Fruit fly (Drosophila melanogaster): ENCODE data around the gene Prosalpha4.

Gene Prosalpha4

dm6 chrX:16309764-16310163 lies 33.7 kb downstream of the Prosalpha4 start:
- TF ChIP-seq Hr38 (GFP tag; optimal IDR thresholded peaks at IDR 0.05) (no peak), CG10669 (GFP tag; optimal IDR thresholded peaks at IDR 0.05) (no peak), Sox15 (GFP tag; optimal IDR thresholded peaks at IDR 0.05) (no peak), pdm3 (GFP tag; optimal IDR thresholded peaks at IDR 0.05) (no peak), Blimp-1 (GFP tag; optimal IDR thresholded peaks at IDR 0.05) (no peak), Eip93F (GFP tag; optimal IDR thresholded peaks at IDR 0.05) (no peak), CG6808 (GFP tag; optimal IDR thresholded peaks at IDR 0.05) (no peak), OdsH (GFP tag; optimal IDR thresholded peaks at IDR 0.05) (no peak), esn (GFP tag; optimal IDR thresholded peaks at IDR 0.05) (no peak), CG6163 (GFP tag; IDR thresholded peaks at IDR 0.05) (no peak), CG3919 (GFP tag; optimal IDR thresholded peaks at IDR 0.05) (no peak), dac (GFP tag; optimal IDR thresholded peaks at IDR 0.05) (no peak), CG34406 (GFP tag; optimal IDR thresholded peaks at IDR 0.05) (no peak), Lpt (GFP tag; optimal IDR thresholded peaks at IDR 0.05) (no peak), Eip78C (GFP tag) (no peak), CG7368 (GFP tag; optimal IDR thresholded peaks at IDR 0.05) (no peak), CG16779 (tag; optimal IDR thresholded peaks at IDR 0.05) (no peak)

dm6 chrX:16313078-16313875 lies 37.2 kb downstream of the Prosalpha4 start, which contains the start of the genes CG9915 and SWIP:
Gene CG9915 (minus strand): TSS chrX:16313138.
Gene SWIP (plus strand): TSS chrX:16313709.
- TF ChIP-seq CG32006 (GFP tag; optimal IDR thresholded peaks at IDR 0.05) (no peak), CG3032 (tag; optimal IDR thresholded peaks at IDR 0.05) (peak; percentile 7), CG16779 (tag; optimal IDR thresholded peaks at IDR 0.05) (no peak), fkh (GFP tag; optimal IDR thresholded peaks at IDR 0.05) (peak; percentile 53), net (GFP tag; optimal IDR thresholded peaks at IDR 0.05) (no peak), esn (GFP tag; optimal IDR thresholded peaks at IDR 0.05) (peak; percentile 23), Eip78C (GFP tag) (peak; percentile 74)

dm6 chrX:16318858-16319557 lies 42.9 kb downstream of the Prosalpha4 start:
- TF ChIP-seq fkh (GFP tag; optimal IDR thresholded peaks at IDR 0.05), result peak; percentile 83
- TF ChIP-seq CG6276 (GFP tag; optimal IDR thresholded peaks at IDR 0.05), result peak; percentile 22
- TF ChIP-seq acj6 (GFP tag; optimal IDR thresholded peaks at IDR 0.05), result peak; percentile 82
- TF ChIP-seq eg (GFP tag; IDR thresholded peaks at IDR 0.05), result peak; percentile 78; the same call in 2 of the 3 replicates
- peak; percentile 52 for TF ChIP-seq CG1621 (tag; optimal IDR thresholded peaks at IDR 0.05)
- TF ChIP-seq CG11294 (GFP tag; IDR thresholded peaks at IDR 0.05), result 0 out of 2 replicates have a peak, but pooled peaks have one; percentile 44
- no peak for TF ChIP-seq achi (GFP tag; optimal IDR thresholded peaks at IDR 0.05)
- peak; percentile 60 for TF ChIP-seq Sox15 (GFP tag; optimal IDR thresholded peaks at IDR 0.05)
- no peak for TF ChIP-seq CG16779 (tag; optimal IDR thresholded peaks at IDR 0.05)
- no peak for TF ChIP-seq CG6854 (GFP tag; optimal IDR thresholded peaks at IDR 0.05)
- peak; percentile 86 for TF ChIP-seq CG10631 (GFP tag; optimal IDR thresholded peaks at IDR 0.05)
- TF ChIP-seq CG6163 (GFP tag; IDR thresholded peaks at IDR 0.05), result peak; percentile 82
- no peak for TF ChIP-seq Sox102F (GFP tag; optimal IDR thresholded peaks at IDR 0.05)
- TF ChIP-seq fd85E (GFP tag; optimal IDR thresholded peaks at IDR 0.05), result peak; percentile 10
- peak; percentile 6 to 54 for TF ChIP-seq ss (GFP tag; optimal IDR thresholded peaks at IDR 0.05)
- no peak for TF ChIP-seq CG9139 (GFP tag; optimal IDR thresholded peaks at IDR 0.05)
- peak; percentile 70 for TF ChIP-seq esn (GFP tag; optimal IDR thresholded peaks at IDR 0.05)
- TF ChIP-seq Eip93F (GFP tag; optimal IDR thresholded peaks at IDR 0.05), result no peak
- TF ChIP-seq CG32006 (GFP tag; optimal IDR thresholded peaks at IDR 0.05), result peak; percentile 77
- TF ChIP-seq Gug (GFP tag; IDR thresholded peaks at IDR 0.05), result peak; percentile 76
- no peak for TF ChIP-seq CG3919 (GFP tag; optimal IDR thresholded peaks at IDR 0.05)
- peak; percentile 69 for TF ChIP-seq CG11762 (GFP tag; optimal IDR thresholded peaks at IDR 0.05; ENCODE audit: insufficient read depth)
- TF ChIP-seq CG6808 (GFP tag; optimal IDR thresholded peaks at IDR 0.05), result peak; percentile 44
- peak; percentile 76 for TF ChIP-seq CG3032 (tag; optimal IDR thresholded peaks at IDR 0.05)
- TF ChIP-seq salr (GFP tag; optimal IDR thresholded peaks at IDR 0.05), result no peak
- peak; percentile 45 for TF ChIP-seq dac (GFP tag; optimal IDR thresholded peaks at IDR 0.05)
- peak; percentile 58 for TF ChIP-seq spab (GFP tag; optimal IDR thresholded peaks at IDR 0.05)
- no peak for TF ChIP-seq CG7368 (GFP tag; optimal IDR thresholded peaks at IDR 0.05)
- TF ChIP-seq CG6792 (GFP tag; optimal IDR thresholded peaks at IDR 0.05), result peak; percentile 69
- TF ChIP-seq CG8632 (GFP tag; optimal IDR thresholded peaks at IDR 0.05), result peak; percentile 67
- peak; percentile 83 for TF ChIP-seq net (GFP tag; optimal IDR thresholded peaks at IDR 0.05)
- TF ChIP-seq CG4318 (GFP tag; optimal IDR thresholded peaks at IDR 0.05), result peak; percentile 58
- no peak for TF ChIP-seq Hr38 (GFP tag; optimal IDR thresholded peaks at IDR 0.05)
- no peak for TF ChIP-seq Smox (GFP tag; optimal IDR thresholded peaks at IDR 0.05)
- TF ChIP-seq pdm3 (GFP tag; optimal IDR thresholded peaks at IDR 0.05), result peak; percentile 85

Data from whole organism, prepupa.